Worm (Caenorhabditis elegans) whole organism, L2 larva: Measurements from ENCODE around the gene F28H7.3.

Source experiments
- C34F6.9 ChIP-seq: fragments of 150-350 bp; optimal IDR thresholded peaks from 2 replicates; lab custom pipeline; 2014; ENCODE audit warnings: missing biosample characterization, missing genetic modification characterization
- F13H6.1 ChIP-seq: sonication (generic microtip); optimal IDR thresholded peaks from 2 replicates; lab custom pipeline; 2016; ENCODE audit warnings: missing genetic modification characterization, missing compliant biosample characterization
- Y55F3AM.14 ChIP-seq: fragments of 200-800 bp; sonication (Bioruptor generic); optimal IDR thresholded peaks from 2 replicates; lab custom pipeline; 2018; ENCODE audit warnings: mild to moderate bottlenecking, missing genetic modification characterization, missing compliant biosample characterization
- ZK546.5 ChIP-seq: sonication (generic microtip); optimal IDR thresholded peaks from 2 replicates; lab custom pipeline; 2017; ENCODE audit warnings: missing biosample characterization, missing genetic modification characterization
- alr-1 ChIP-seq: fragments of 150-350 bp; optimal IDR thresholded peaks from 2 replicates; lab custom pipeline; 2014; ENCODE audit warnings: missing biosample characterization, missing genetic modification characterization
- aly-2 ChIP-seq: fragments of 150-350 bp; optimal IDR thresholded peaks from 2 replicates; lab custom pipeline; 2014; ENCODE audit warnings: missing biosample characterization, missing genetic modification characterization
- ama-1 ChIP-seq: fragments of 150-350 bp; optimal IDR thresholded peaks from 2 replicates; lab custom pipeline; 2018; ENCODE audit warnings: inconsistent platforms
- crh-2 ChIP-seq: sonication (generic microtip); optimal IDR thresholded peaks from 2 replicates; lab custom pipeline; 2017; ENCODE audit warnings: missing biosample characterization, missing genetic modification characterization
- dmd-4 ChIP-seq: sonication (generic microtip); optimal IDR thresholded peaks from 2 replicates; lab custom pipeline; 2017; ENCODE audit warnings: missing biosample characterization, missing genetic modification characterization
- egl-27 ChIP-seq: sonication (generic microtip); optimal IDR thresholded peaks from 3 replicates; lab custom pipeline; 2017; ENCODE audit warnings: missing biosample characterization, missing genetic modification reagents, missing genetic modification characterization
- elt-3 ChIP-seq: sonication (generic microtip); optimal IDR thresholded peaks from 2 replicates; lab custom pipeline; 2017; ENCODE audit warnings: missing biosample characterization, missing genetic modification characterization
- fos-1 ChIP-seq: fragments of 150-350 bp; optimal IDR thresholded peaks from 2 replicates; lab custom pipeline; 2014; ENCODE audit warnings: missing biosample characterization, missing genetic modification characterization
- gmeb-1 ChIP-seq: fragments of 150-350 bp; optimal IDR thresholded peaks from 2 replicates; lab custom pipeline; 2014; ENCODE audit warnings: missing biosample characterization, missing genetic modification characterization
- lin-11 ChIP-seq: fragments of 150-350 bp; sonication (generic microtip); optimal IDR thresholded peaks from 2 replicates; lab custom pipeline; 2014; ENCODE audit warnings: missing biosample characterization, missing genetic modification characterization, inconsistent platforms, mixed read lengths
- lin-13 ChIP-seq: fragments of 150-350 bp; optimal IDR thresholded peaks from 2 replicates; lab custom pipeline; 2014; ENCODE audit warnings: missing biosample characterization, missing genetic modification reagents, missing genetic modification characterization
- lsy-2 ChIP-seq, 2 experiments: fragments of 150-350 bp in 1 of 2; sonication (generic microtip) in 1 of 2; optimal IDR thresholded peaks; 2 replicates each; lab custom pipeline; 2014 to 2017; ENCODE audit warnings: missing biosample characterization in 2 of 2, missing genetic modification characterization in 2 of 2
- mdl-1 ChIP-seq, 2 experiments: fragments of 150-350 bp in 1 of 2; sonication (generic microtip) in 1 of 2; optimal IDR thresholded peaks; 2 replicates each; lab custom pipeline; 2017; ENCODE audit warnings: missing biosample characterization in 2 of 2, missing genetic modification characterization in 2 of 2
- nhr-129 ChIP-seq: fragments of 150-350 bp; optimal IDR thresholded peaks from 2 replicates; lab custom pipeline; 2014; ENCODE audit warnings: missing biosample characterization, missing genetic modification characterization
- nhr-23 ChIP-seq: fragments of 150-350 bp; optimal IDR thresholded peaks from 2 replicates; lab custom pipeline; 2014; ENCODE audit warnings: missing biosample characterization, missing genetic modification reagents, missing genetic modification characterization
- nhr-25 ChIP-seq: fragments of 150-350 bp; sonication (generic microtip); optimal IDR thresholded peaks from 3 replicates; lab custom pipeline; 2014; ENCODE audit warnings: missing biosample characterization, missing genetic modification characterization
- nhr-6 ChIP-seq: fragments of 150-350 bp; optimal IDR thresholded peaks from 2 replicates; lab custom pipeline; 2014; ENCODE audit warnings: missing biosample characterization, missing genetic modification characterization
- nhr-77 ChIP-seq: fragments of 150-350 bp; optimal IDR thresholded peaks from 2 replicates; lab custom pipeline; 2014; ENCODE audit warnings: missing biosample characterization, missing genetic modification characterization
- peb-1 ChIP-seq: fragments of 150-350 bp; optimal IDR thresholded peaks from 2 replicates; lab custom pipeline; 2014; ENCODE audit warnings: missing biosample characterization, missing genetic modification characterization
- skn-1 ChIP-seq: sonication (generic microtip); optimal IDR thresholded peaks from 2 replicates; lab custom pipeline; 2017; ENCODE audit warnings: missing biosample characterization, missing genetic modification characterization
- sma-3 ChIP-seq: sonication (generic microtip); optimal IDR thresholded peaks from 2 replicates; lab custom pipeline; 2016; ENCODE audit warnings: missing genetic modification reagents, missing genetic modification characterization, missing compliant biosample characterization
- sma-9 ChIP-seq, 2 experiments: fragments of 150-350 bp in 1 of 2; sonication (generic microtip) in 1 of 2; optimal IDR thresholded peaks; 2 replicates each; lab custom pipeline; 2014 to 2016; ENCODE audit warnings: missing genetic modification characterization in 2 of 2, mild to moderate bottlenecking in 1 of 2, missing biosample characterization in 1 of 2, missing compliant biosample characterization in 1 of 2, missing genetic modification reagents in 1 of 2, moderate library complexity in 1 of 2
- unc-39 ChIP-seq: fragments of 150-350 bp; optimal IDR thresholded peaks from 2 replicates; lab custom pipeline; 2014; ENCODE audit warnings: missing biosample characterization, missing genetic modification characterization
- unc-55 ChIP-seq: fragments of 150-350 bp; sonication (generic microtip); optimal IDR thresholded peaks from 3 replicates; lab custom pipeline; 2014; ENCODE audit warnings: missing biosample characterization, missing genetic modification reagents, missing genetic modification characterization
- unc-62 ChIP-seq: fragments of 150-350 bp; optimal IDR thresholded peaks from 2 replicates; lab custom pipeline; 2014; ENCODE audit warnings: missing biosample characterization, missing genetic modification reagents, missing genetic modification characterization
- zag-1 ChIP-seq: fragments of 150-350 bp; optimal IDR thresholded peaks from 2 replicates; lab custom pipeline; 2014; ENCODE audit warnings: missing biosample characterization, missing genetic modification characterization
- ztf-1 ChIP-seq: fragments of 200-800 bp; sonication (Bioruptor generic); conservative IDR thresholded peaks from 2 replicates; pipeline ENCODE4 v1.3.6; 2022; ENCODE audit warnings: missing genetic modification characterization, missing compliant biosample characterization

The F28H7.3 gene

DNA sequence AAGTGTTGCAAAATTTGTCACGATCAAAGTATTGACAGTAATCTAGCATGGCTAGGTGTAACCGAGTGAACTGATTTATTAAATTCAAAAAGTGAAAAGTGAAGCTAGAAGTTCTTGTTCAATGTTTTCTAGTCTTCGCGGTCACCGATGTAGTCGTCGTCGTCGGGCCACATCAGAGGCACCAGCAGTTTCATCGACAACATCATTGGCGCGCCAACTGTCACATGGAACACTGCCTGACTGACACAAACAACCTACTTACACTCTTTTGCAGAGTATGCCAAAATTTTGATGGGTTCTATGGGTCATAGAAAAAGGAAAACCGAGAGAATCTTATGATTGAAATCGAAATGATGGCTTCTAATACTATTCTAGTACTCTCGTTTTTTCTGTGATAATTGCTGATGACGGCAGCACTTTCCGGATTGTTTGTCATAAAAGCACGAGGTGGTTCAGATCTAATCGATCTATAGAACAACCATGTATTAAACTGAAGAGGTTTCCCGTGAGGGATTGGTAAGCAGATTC lies 25.1 kb downstream of the F28H7.3 start:
- TF ChIP-seq aly-2 (no peak), nhr-25 (tag; lab: Kevin White, UChicago) (peak; percentile 15)

DNA sequence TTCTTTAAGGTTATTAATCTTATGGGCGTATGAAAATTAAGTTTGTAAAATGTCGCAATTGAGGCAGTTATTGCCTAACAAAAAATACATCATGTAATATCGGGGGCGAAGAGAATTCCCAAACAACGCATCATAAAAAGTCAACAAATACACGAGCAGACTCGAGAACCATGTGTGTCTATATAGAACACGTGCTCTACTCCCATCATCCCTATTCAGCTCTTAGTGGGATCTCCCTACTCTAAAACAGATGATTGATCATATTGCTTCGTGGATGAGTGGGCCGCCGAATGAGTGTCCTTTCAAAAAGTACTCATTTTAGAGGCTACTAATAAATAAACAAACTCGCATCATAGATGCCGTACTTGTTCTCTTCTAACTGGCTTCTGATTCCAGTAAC lies 26.1 kb downstream of the F28H7.3 start:
- TF ChIP-seq lin-13 (GFP tag; lab: Kevin White, UChicago), result no peak
- TF ChIP-seq Y55F3AM.14, result no peak
- no peak for TF ChIP-seq elt-3 (tag; lab: Kevin White, UChicago)
- no peak for TF ChIP-seq peb-1 (tag; lab: Kevin White, UChicago)
- no peak for TF ChIP-seq ztf-1 (GFP tag; lab: Robert Waterston, UW)
- no peak for TF ChIP-seq mdl-1 (tag; optimal IDR thresholded peaks at IDR 0.05; lab: Kevin White, UChicago)
- TF ChIP-seq zag-1 (tag; lab: Kevin White, UChicago), result no peak
- TF ChIP-seq nhr-129 (tag; lab: Kevin White, UChicago), result peak; percentile 6
- peak; percentile 46 for TF ChIP-seq sma-9 (GFP tag; optimal IDR thresholded peaks at IDR 0.05; lab: Kevin White, UChicago)
- no peak for TF ChIP-seq sma-9 (tag; optimal IDR thresholded peaks at IDR 0.05; lab: Kevin White, UChicago)
- no peak for TF ChIP-seq fos-1 (tag; lab: Kevin White, UChicago)

DNA sequence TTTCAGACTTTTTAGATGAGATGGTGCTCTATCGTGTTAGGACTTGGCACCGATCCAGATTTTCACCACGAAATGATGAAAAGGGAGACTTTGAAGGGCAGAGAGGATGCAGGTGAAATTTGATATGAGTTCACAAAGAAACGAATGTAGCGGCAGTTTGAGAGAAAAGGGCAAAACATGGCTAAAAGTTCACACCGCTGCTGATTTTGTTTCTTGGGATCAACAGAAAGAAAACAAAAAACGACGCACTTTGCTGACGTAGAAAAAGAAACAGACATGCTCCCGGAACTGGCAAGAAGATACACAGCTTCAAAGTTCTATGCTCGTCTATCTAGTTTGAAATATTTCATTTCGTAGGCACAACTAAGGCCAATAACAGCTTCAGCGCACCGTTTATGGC lies 27.0 kb downstream of the F28H7.3 start:
- TF ChIP-seq unc-39 (no peak), fos-1 (tag; lab: Kevin White, UChicago) (no peak), unc-55 (GFP tag; lab: Kevin White, UChicago) (no peak), ZK546.5 (tag; lab: Kevin White, UChicago) (no peak), ama-1 (no peak), unc-62 (GFP tag; lab: Kevin White, UChicago) (no peak), nhr-129 (tag; lab: Kevin White, UChicago) (no peak), gmeb-1 (tag; lab: Kevin White, UChicago) (no peak), dmd-4 (tag; lab: Kevin White, UChicago) (no peak), nhr-77 (tag; lab: Kevin White, UChicago) (no peak), alr-1 (no peak), sma-3 (GFP tag; lab: Kevin White, UChicago) (no peak), C34F6.9 (tag; lab: Kevin White, UChicago) (no peak), crh-2 (tag; lab: Kevin White, UChicago) (no peak), egl-27 (tag; lab: Kevin White, UChicago) (no peak), lin-11 (no peak), peb-1 (tag; lab: Kevin White, UChicago) (no peak)
- TF ChIP-seq, all 48 proteins: peak for 0

DNA sequence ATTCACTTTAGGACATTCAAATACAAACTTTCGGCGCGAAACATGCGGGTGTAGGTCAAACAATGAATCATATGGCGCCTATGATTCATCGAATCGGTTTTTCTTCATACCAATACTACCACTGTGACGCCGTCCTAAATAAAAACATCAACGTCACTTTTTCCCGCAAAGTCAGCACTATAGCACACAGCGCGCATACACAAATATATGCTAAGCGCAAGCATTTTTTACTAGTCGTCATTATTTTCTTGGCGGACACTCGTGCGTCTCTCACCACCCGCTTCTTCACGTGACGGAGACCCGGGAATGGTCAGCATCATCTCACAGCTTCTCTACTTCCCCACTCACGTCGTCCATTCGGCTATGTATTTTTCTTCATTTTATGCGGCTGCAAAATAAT lies 27.4 kb downstream of the F28H7.3 start:
- TF ChIP-seq nhr-23 (tag; lab: Kevin White, UChicago) (no peak), skn-1 (tag; lab: Kevin White, UChicago) (no peak), C34F6.9 (tag; lab: Kevin White, UChicago) (peak; percentile 24), nhr-6 (tag; lab: Kevin White, UChicago) (no peak), mdl-1 (tag; optimal IDR thresholded peaks at IDR 0.05; lab: Kevin White, UChicago) (peak; percentile 14 to 19), F13H6.1 (tag; lab: Kevin White, UChicago) (peak; percentile 2), crh-2 (tag; lab: Kevin White, UChicago) (peak; percentile 20), sma-9 (GFP tag; optimal IDR thresholded peaks at IDR 0.05; lab: Kevin White, UChicago) (peak; percentile 58), sma-9 (tag; optimal IDR thresholded peaks at IDR 0.05; lab: Kevin White, UChicago) (no peak), unc-55 (GFP tag; lab: Kevin White, UChicago) (peak; percentile 37), lsy-2 (tag; optimal IDR thresholded peaks at IDR 0.05; lab: Kevin White, UChicago) (peak in 1 of 2 experiments; percentile 30), lin-11 (peak; percentile 9)

DNA sequence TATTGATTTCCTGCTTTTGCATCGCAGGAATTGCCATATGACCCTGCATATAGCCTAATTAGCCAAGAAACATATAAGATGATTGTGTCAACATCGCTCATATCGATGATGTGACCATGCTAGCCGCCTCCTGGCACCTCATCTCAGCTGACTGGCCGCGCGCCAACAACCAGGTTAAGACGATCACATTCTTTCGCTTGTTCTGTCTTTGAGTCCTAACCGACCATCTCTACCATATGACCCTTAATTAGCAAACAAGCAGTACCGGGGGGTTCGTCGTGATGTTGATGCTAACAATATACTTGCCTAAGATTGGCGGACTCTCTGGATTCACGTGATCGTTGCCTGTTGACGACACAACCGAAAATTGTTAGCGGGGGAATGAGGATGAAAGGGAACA lies 28.0 kb downstream of the F28H7.3 start:
- TF ChIP-seq nhr-25 (tag; lab: Kevin White, UChicago) (peak; percentile 59), Y55F3AM.14 (no peak), nhr-129 (tag; lab: Kevin White, UChicago) (peak; percentile 42), sma-9 (GFP tag; optimal IDR thresholded peaks at IDR 0.05; lab: Kevin White, UChicago) (peak; percentile 40), sma-9 (tag; optimal IDR thresholded peaks at IDR 0.05; lab: Kevin White, UChicago) (no peak), crh-2 (tag; lab: Kevin White, UChicago) (no peak)
